Worm (Caenorhabditis elegans): ENCODE measurements around the gene T05A7.12.

- TF ChIP-seq hnd-1 (tag; optimal IDR thresholded peaks at IDR 0.05) (no peak), hmg-4 (GFP tag; optimal IDR thresholded peaks at IDR 0.05) (no peak), ama-1 (optimal IDR thresholded peaks at IDR 0.05) (no peak), hmbx-1 (tag; optimal IDR thresholded peaks at IDR 0.05) (no peak), aly-1 (tag; optimal IDR thresholded peaks at IDR 0.05) (no peak), sea-1 (GFP tag; conservative IDR thresholded peaks at IDR 0.05) (no peak), scrt-1 (GFP tag; IDR thresholded peaks at IDR 0.05) (no peak), flt-1 (GFP tag; IDR thresholded peaks at IDR 0.05) (no peak)
Measured at ce11 chrII:4675481-4675880, 12.4 kb upstream of the T05A7.12 start, which contains the start of gene T05A7.3.
